Fruit fly (Drosophila melanogaster) whole organism: ENCODE measurements around the gene CG12947.

Experiments
- CG8478 ChIP-seq: fragments of >200 bp; optimal IDR thresholded peaks from 2 replicates; lab custom pipeline; 2018; ENCODE audit warnings: inconsistent platforms
- Dll ChIP-seq: fragments of >200 bp; optimal IDR thresholded peaks from 2 replicates; lab custom pipeline; 2017
- EcR ChIP-seq, 2 experiments: fragments of >200 bp; optimal IDR thresholded peaks; 2 replicates each; lab custom pipeline; 2017; ENCODE audit warnings: missing biosample characterization in 2 of 2, missing genetic modification characterization in 2 of 2, missing genetic modification reagents in 2 of 2
- pan ChIP-seq: fragments of >200 bp; optimal IDR thresholded peaks from 2 replicates; lab custom pipeline; 2017
- psq ChIP-seq: fragments of >200 bp; optimal IDR thresholded peaks from 2 replicates; lab custom pipeline; 2017

dm6 chr3R:9813861-9814260 is 34.0 kb downstream of the CG12947 start, which contains the start of gene eloF:
- TF ChIP-seq psq (lab: Kevin White, UChicago), result no peak
- TF ChIP-seq CG8478, result no peak
- no peak for TF ChIP-seq pan (lab: Kevin White, UChicago)
- no peak for TF ChIP-seq EcR (GFP tag; optimal IDR thresholded peaks at IDR 0.05; lab: Kevin White, UChicago)
- no peak for TF ChIP-seq Dll (lab: Kevin White, UChicago)
